Worm (Caenorhabditis elegans): ENCODE results near the gene C18A11.4.

Gene C18A11.4

ce11 chrX:8017305-8017704 lies 28.0 kb upstream of the C18A11.4 start:
- TF ChIP-seq attf-6 (GFP tag; IDR thresholded peaks at IDR 0.05) (no peak), ccch-3 (GFP tag; optimal IDR thresholded peaks at IDR 0.05) (no peak), hrde-1 (tag; optimal IDR thresholded peaks at IDR 0.05; ENCODE audit: borderline replicate concordance) (no peak), hmg-20 (GFP tag; IDR thresholded peaks at IDR 0.05) (peak; percentile 45; the same call in 1 of the 2 replicates), rec-8 (tag; optimal IDR thresholded peaks at IDR 0.05) (no peak), ceh-40 (GFP tag; IDR thresholded peaks at IDR 0.05) (no peak), F55B11.4 (tag; optimal IDR thresholded peaks at IDR 0.05; ENCODE audit: borderline replicate concordance, insufficient read depth) (no peak), lin-40 (tag; optimal IDR thresholded peaks at IDR 0.05) (no peak), F33H1.4 (GFP tag; IDR thresholded peaks at IDR 0.05) (no peak), nhr-27 (tag; optimal IDR thresholded peaks at IDR 0.05) (no peak), gei-17 (GFP tag; optimal IDR thresholded peaks at IDR 0.05) (no peak), chd-7 (tag; optimal IDR thresholded peaks at IDR 0.05) (peak; percentile 75), ztf-26 (tag; optimal IDR thresholded peaks at IDR 0.05) (no peak), lin-54 (GFP tag; optimal IDR thresholded peaks at IDR 0.05) (no peak), madf-8 (GFP tag; conservative IDR thresholded peaks at IDR 0.05) (no peak), athp-1 (tag; optimal IDR thresholded peaks at IDR 0.05) (no peak), F57C9.4 (tag; optimal IDR thresholded peaks at IDR 0.05) (no peak), rcor-1 (GFP tag; IDR thresholded peaks at IDR 0.05) (peak; percentile 37; the same call in 1 of the 2 replicates), lsl-1 (GFP tag; optimal IDR thresholded peaks at IDR 0.05) (no peak), pbrm-1 (GFP tag; IDR thresholded peaks at IDR 0.05) (no peak), snpc-3.4 (tag; optimal IDR thresholded peaks at IDR 0.05) (no peak), ets-4 (GFP tag; optimal IDR thresholded peaks at IDR 0.05) (no peak), aptf-3 (GFP tag; IDR thresholded peaks at IDR 0.05) (no peak), rpc-1 (optimal IDR thresholded peaks at IDR 0.05) (no peak), rpc-1 (tag; optimal IDR thresholded peaks at IDR 0.05) (no peak), nhr-120 (GFP tag; IDR thresholded peaks at IDR 0.05) (no peak), snpc-1.1 (tag; optimal IDR thresholded peaks at IDR 0.05; ENCODE audit: insufficient read depth) (no peak), bed-1 (GFP tag; IDR thresholded peaks at IDR 0.05) (no peak), mel-28 (tag; optimal IDR thresholded peaks at IDR 0.05; ENCODE audit: borderline replicate concordance) (no peak), ztf-28 (GFP tag; IDR thresholded peaks at IDR 0.05) (no peak), hsf-1 (GFP tag; IDR thresholded peaks at IDR 0.05) (0 out of 2 replicates have a peak, but pooled peaks have one; percentile 14), K11D2.4 (GFP tag; IDR thresholded peaks at IDR 0.05) (peak; percentile 54; the same call in 1 of the 2 replicates), F57A8.1 (GFP tag; optimal IDR thresholded peaks at IDR 0.05) (no peak), egl-18 (GFP tag; IDR thresholded peaks at IDR 0.05) (no peak), let-526 (GFP tag; IDR thresholded peaks at IDR 0.05) (no peak), nfya-1 (tag; optimal IDR thresholded peaks at IDR 0.05; ENCODE audit: borderline replicate concordance, insufficient read depth) (no peak), somi-1 (GFP tag; optimal IDR thresholded peaks at IDR 0.05) (no peak), ceh-27 (GFP tag; optimal IDR thresholded peaks at IDR 0.05) (no peak), mes-4 (tag; optimal IDR thresholded peaks at IDR 0.05) (no peak), mxl-1 (tag; optimal IDR thresholded peaks at IDR 0.05) (no peak), sea-2 (GFP tag; IDR thresholded peaks at IDR 0.05) (0 out of 2 replicates have a peak, but pooled peaks have one; percentile 43), B0035.1 (tag; optimal IDR thresholded peaks at IDR 0.05) (no peak), tbx-9 (tag; optimal IDR thresholded peaks at IDR 0.05; ENCODE audit: borderline replicate concordance) (no peak), nhr-179 (tag; optimal IDR thresholded peaks at IDR 0.05) (no peak), lin-35 (GFP tag; optimal IDR thresholded peaks at IDR 0.05) (peak in 1 of 3 experiments; percentile 36), ceh-79 (tag; optimal IDR thresholded peaks at IDR 0.05) (no peak), snpc-4 (GFP tag; optimal IDR thresholded peaks at IDR 0.05) (no peak), snpc-4 (tag; optimal IDR thresholded peaks at IDR 0.05) (no peak), tbp1 (GFP tag; optimal IDR thresholded peaks at IDR 0.05) (no peak)
